Worm (Caenorhabditis elegans) whole organism, young adult: ENCODE data around the gene emb-9.

ENCODE experiments used
- B0035.1 ChIP-seq: sonication (generic microtip); optimal IDR thresholded peaks from 2 replicates; lab custom pipeline; 2016; ENCODE audit warnings: missing genetic modification characterization, mild to moderate bottlenecking, missing compliant biosample characterization, missing genotype, missing genetic modification reagents
- C17E4.6 ChIP-seq: fragments of 200-800 bp; sonication (Bioruptor generic); IDR thresholded peaks from 2 replicates; pipeline ENCODE4 v1.3.6; 2022; ENCODE audit warnings: missing genetic modification reagents, missing genetic modification characterization, missing compliant biosample characterization
- F39B2.1 ChIP-seq: fragments of 200-800 bp; sonication (Bioruptor generic); IDR thresholded peaks from 2 replicates; pipeline ENCODE4 v1.3.6; 2022; ENCODE audit warnings: missing genetic modification reagents, missing genetic modification characterization, missing compliant biosample characterization
- F49E8.2 ChIP-seq: sonication (generic microtip); optimal IDR thresholded peaks from 3 replicates; lab custom pipeline; 2017; ENCODE audit warnings: missing genetic modification characterization, mild to moderate bottlenecking, missing compliant biosample characterization, antibody characterized with exemption, moderate library complexity; ENCODE audit not compliant: insufficient read depth
- F52B5.7 ChIP-seq: sonication (generic microtip); optimal IDR thresholded peaks from 2 replicates; lab custom pipeline; 2016; ENCODE audit warnings: mild to moderate bottlenecking, missing genetic modification characterization, missing compliant biosample characterization
- F55B11.4 ChIP-seq: sonication (generic microtip); optimal IDR thresholded peaks from 2 replicates; lab custom pipeline; 2016; ENCODE audit warnings: missing compliant biosample characterization, missing genetic modification characterization, borderline replicate concordance; ENCODE audit not compliant: insufficient read depth
- Y79H2A.3 ChIP-seq: fragments of 200-800 bp; sonication (Bioruptor generic); conservative IDR thresholded peaks from 2 replicates; pipeline ENCODE4 v1.3.6; 2022; ENCODE audit warnings: missing genetic modification reagents, missing genetic modification characterization, missing compliant biosample characterization
- ama-1 ChIP-seq, 3 experiments: fragments of 150-350 bp in 1 of 3; sonication (generic microtip) in 2 of 3; optimal IDR thresholded peaks; 2 replicates each; lab custom pipeline; 2014 to 2018; ENCODE audit warnings: missing biosample characterization in 2 of 3, missing genetic modification characterization in 2 of 3, missing genetic modification reagents in 2 of 3
- aptf-3 ChIP-seq: fragments of 200-800 bp; sonication (Bioruptor generic); IDR thresholded peaks from 2 replicates; pipeline ENCODE4 v1.3.6; 2022; ENCODE audit warnings: missing genetic modification characterization, missing compliant biosample characterization
- attf-3 ChIP-seq: fragments of 200-800 bp; sonication (Bioruptor generic); conservative IDR thresholded peaks from 2 replicates; pipeline ENCODE4 v1.3.6; 2022; ENCODE audit warnings: missing genetic modification reagents, missing genetic modification characterization, missing compliant biosample characterization
- attf-5 ChIP-seq: fragments of 200-800 bp; sonication (Bioruptor generic); optimal IDR thresholded peaks from 2 replicates; lab custom pipeline; 2018; ENCODE audit warnings: mild to moderate bottlenecking, missing genetic modification characterization, missing compliant biosample characterization
- bed-2 ChIP-seq: fragments of 200-800 bp; sonication (Bioruptor generic); IDR thresholded peaks from 2 replicates; pipeline ENCODE4 v1.3.6; 2022; ENCODE audit warnings: missing genetic modification reagents, missing genetic modification characterization, missing compliant biosample characterization
- cebp-2 ChIP-seq: fragments of 200-800 bp; sonication (Bioruptor generic); IDR thresholded peaks from 2 replicates; pipeline ENCODE4 v1.3.6; 2022; ENCODE audit warnings: missing genetic modification characterization, missing compliant biosample characterization
- ceh-40 ChIP-seq: fragments of 200-800 bp; sonication (Bioruptor generic); IDR thresholded peaks from 2 replicates; pipeline ENCODE4 v1.3.6; 2022; ENCODE audit warnings: missing genetic modification characterization, missing compliant biosample characterization
- ceh-58 ChIP-seq: fragments of 200-800 bp; sonication (Bioruptor generic); IDR thresholded peaks from 2 replicates; pipeline ENCODE4 v1.3.6; 2022; ENCODE audit warnings: missing genetic modification characterization, missing compliant biosample characterization
- dpff-1 ChIP-seq: sonication (generic microtip); optimal IDR thresholded peaks from 2 replicates; lab custom pipeline; 2017; ENCODE audit warnings: mild to moderate bottlenecking, missing genetic modification characterization, missing compliant biosample characterization
- egl-18 ChIP-seq: fragments of 200-800 bp; sonication (Bioruptor generic); IDR thresholded peaks from 2 replicates; pipeline ENCODE4 v1.3.6; 2022; ENCODE audit warnings: missing genetic modification reagents, missing genetic modification characterization, missing compliant biosample characterization
- gei-17 ChIP-seq: fragments of 200-800 bp; sonication (Bioruptor generic); optimal IDR thresholded peaks from 2 replicates; lab custom pipeline; 2018; ENCODE audit warnings: mild to moderate bottlenecking, missing genetic modification characterization, missing compliant biosample characterization
- hlh-26 ChIP-seq: fragments of 200-800 bp; sonication (Bioruptor generic); conservative IDR thresholded peaks from 2 replicates; pipeline ENCODE4 v1.3.6; 2022; ENCODE audit warnings: missing genetic modification reagents, missing genetic modification characterization, missing compliant biosample characterization
- hmg-20 ChIP-seq: fragments of 200-800 bp; sonication (Bioruptor generic); IDR thresholded peaks from 2 replicates; pipeline ENCODE4 v1.3.6; 2022; ENCODE audit warnings: missing genetic modification reagents, missing genetic modification characterization, missing compliant biosample characterization
- lag-1 ChIP-seq: fragments of 200-800 bp; sonication (Bioruptor generic); IDR thresholded peaks from 2 replicates; pipeline ENCODE4 v1.3.6; 2022; ENCODE audit warnings: missing genetic modification reagents, missing genetic modification characterization, missing compliant biosample characterization
- let-607 ChIP-seq, 2 experiments: fragments of 200-800 bp in 1 of 2; sonication (Bioruptor generic) in 1 of 2; sonication (generic microtip) in 1 of 2; optimal IDR thresholded peaks; 2 replicates each; lab custom pipeline; 2016 to 2018; ENCODE audit warnings: mild to moderate bottlenecking in 2 of 2, missing compliant biosample characterization in 2 of 2, missing genetic modification characterization in 2 of 2, moderate library complexity in 2 of 2, missing genotype in 1 of 2
- lin-35 ChIP-seq, 3 experiments: fragments of 150-350 bp in 2 of 3; sonication (generic microtip) in 1 of 3; optimal IDR thresholded peaks; 2 replicates each; lab custom pipeline; 2014 to 2018; ENCODE audit warnings: missing biosample characterization in 3 of 3, missing genetic modification characterization in 3 of 3, missing genetic modification reagents in 3 of 3
- lin-40 ChIP-seq: sonication (generic microtip); optimal IDR thresholded peaks from 2 replicates; lab custom pipeline; 2016; ENCODE audit warnings: missing genetic modification characterization, mild to moderate bottlenecking, missing compliant biosample characterization, missing genotype, missing genetic modification reagents
- lsl-1 ChIP-seq: fragments of 200-800 bp; sonication (Bioruptor generic); optimal IDR thresholded peaks from 2 replicates; lab custom pipeline; 2018; ENCODE audit warnings: mild to moderate bottlenecking, missing genetic modification characterization, moderate library complexity, missing compliant biosample characterization
- madf-3 ChIP-seq: fragments of 200-800 bp; sonication (Bioruptor generic); IDR thresholded peaks from 2 replicates; pipeline ENCODE4 v1.3.6; 2022; ENCODE audit warnings: missing genetic modification reagents, missing genetic modification characterization, missing compliant biosample characterization
- madf-6 ChIP-seq: fragments of 200-800 bp; sonication (Bioruptor generic); IDR thresholded peaks from 2 replicates; pipeline ENCODE4 v1.3.6; 2022; ENCODE audit warnings: missing genetic modification reagents, missing genetic modification characterization, missing compliant biosample characterization
- madf-8 ChIP-seq: fragments of 200-800 bp; sonication (Bioruptor generic); conservative IDR thresholded peaks from 2 replicates; pipeline ENCODE4 v1.3.6; 2022; ENCODE audit warnings: missing genetic modification reagents, missing genetic modification characterization, missing compliant biosample characterization
- nhr-179 ChIP-seq: sonication (generic microtip); optimal IDR thresholded peaks from 2 replicates; lab custom pipeline; 2016; ENCODE audit warnings: mild to moderate bottlenecking, missing genetic modification characterization, missing compliant biosample characterization
- pbrm-1 ChIP-seq: fragments of 200-800 bp; sonication (Bioruptor generic); IDR thresholded peaks from 2 replicates; pipeline ENCODE4 v1.3.6; 2022; ENCODE audit warnings: missing genetic modification reagents, missing genetic modification characterization, missing compliant biosample characterization
- somi-1 ChIP-seq: fragments of 200-800 bp; sonication (Bioruptor generic); optimal IDR thresholded peaks from 2 replicates; lab custom pipeline; 2018; ENCODE audit warnings: mild to moderate bottlenecking, missing genetic modification characterization, missing compliant biosample characterization
- tbx-9 ChIP-seq: sonication (generic microtip); optimal IDR thresholded peaks from 2 replicates; lab custom pipeline; 2016; ENCODE audit warnings: borderline replicate concordance, missing genetic modification characterization, inconsistent platforms, missing compliant biosample characterization
- ztf-18 ChIP-seq: sonication (generic microtip); optimal IDR thresholded peaks from 2 replicates; lab custom pipeline; 2016; ENCODE audit warnings: missing genotype, mild to moderate bottlenecking, missing genetic modification characterization, missing compliant biosample characterization
- ztf-22 ChIP-seq: fragments of 200-800 bp; sonication (Bioruptor generic); optimal IDR thresholded peaks from 2 replicates; lab custom pipeline; 2018; ENCODE audit warnings: mild to moderate bottlenecking, missing genetic modification characterization, moderate library complexity, missing compliant biosample characterization
- ztf-3 ChIP-seq: fragments of 200-800 bp; sonication (Bioruptor generic); optimal IDR thresholded peaks from 2 replicates; lab custom pipeline; 2018; ENCODE audit warnings: mild to moderate bottlenecking, missing genetic modification characterization, missing compliant biosample characterization

emb-9 gene

DNA sequence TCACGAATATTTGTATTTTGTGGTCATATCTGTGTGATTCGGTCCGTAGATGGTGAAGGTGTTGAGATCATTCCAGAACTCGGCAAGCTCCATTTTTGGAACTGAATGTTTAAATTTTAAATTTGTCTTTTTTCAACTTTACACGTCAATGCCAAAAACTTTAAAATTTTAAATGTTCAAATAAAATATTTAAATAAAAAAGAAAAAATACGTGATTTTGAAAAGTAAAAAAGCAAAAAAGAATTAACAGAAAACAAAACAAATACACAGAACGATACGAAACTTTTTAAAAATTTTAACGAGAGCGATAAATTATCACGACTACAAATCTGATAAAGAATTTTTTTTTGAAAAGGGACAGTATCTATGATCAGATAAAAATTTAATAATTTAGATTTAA lies 10.1 kb downstream of the emb-9 start, which contains the start of gene elo-4:
TSS of gene elo-4 (minus strand) at position 101 of the 400 bp plus-strand sequence.
- TF ChIP-seq attf-5 (no peak), Y79H2A.3 (GFP tag; lab: Robert Waterston, UW) (no peak), madf-6 (no peak), F39B2.1 (no peak), madf-8 (GFP tag; lab: Robert Waterston, UW) (no peak), pbrm-1 (no peak), aptf-3 (GFP tag; lab: Robert Waterston, UW) (no peak), ceh-40 (no peak), attf-3 (GFP tag; lab: Robert Waterston, UW) (no peak), madf-3 (GFP tag; lab: Robert Waterston, UW) (no peak)

DNA sequence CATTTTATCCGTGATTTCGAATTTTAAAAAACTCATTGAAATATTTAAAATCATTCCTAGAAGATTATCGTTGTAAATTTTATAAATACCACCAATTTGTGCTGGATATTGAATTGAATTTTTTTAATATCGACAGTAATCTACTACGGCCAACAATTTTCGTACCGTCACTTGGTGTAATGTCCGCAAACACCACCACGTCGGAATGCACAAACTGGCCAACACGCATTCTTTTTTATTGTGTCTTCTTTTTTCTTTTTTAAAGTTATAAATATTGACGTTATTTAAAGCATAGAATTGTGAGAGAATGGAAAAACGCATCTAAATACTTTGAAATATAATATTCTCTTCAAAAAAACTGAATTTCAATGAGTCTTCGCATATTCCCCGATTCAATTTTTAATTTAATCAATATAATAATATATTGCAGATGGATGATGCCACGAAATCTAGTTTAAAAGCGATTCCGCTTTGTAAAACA lies 13.1 kb downstream of the emb-9 start, which contains the start of gene ufc-1:
TSS of gene ufc-1 (plus strand) at position 431 of the 481 bp plus-strand sequence.
- TF ChIP-seq lsl-1 (GFP tag; lab: Kevin White, UChicago) (peak; percentile 20), let-607 (tag; optimal IDR thresholded peaks at IDR 0.05; lab: Kevin White, UChicago) (peak; percentile 52 to 86), ztf-18 (tag; lab: Kevin White, UChicago) (no peak)
- TF ChIP-seq, all 124 proteins: peak for 2

DNA sequence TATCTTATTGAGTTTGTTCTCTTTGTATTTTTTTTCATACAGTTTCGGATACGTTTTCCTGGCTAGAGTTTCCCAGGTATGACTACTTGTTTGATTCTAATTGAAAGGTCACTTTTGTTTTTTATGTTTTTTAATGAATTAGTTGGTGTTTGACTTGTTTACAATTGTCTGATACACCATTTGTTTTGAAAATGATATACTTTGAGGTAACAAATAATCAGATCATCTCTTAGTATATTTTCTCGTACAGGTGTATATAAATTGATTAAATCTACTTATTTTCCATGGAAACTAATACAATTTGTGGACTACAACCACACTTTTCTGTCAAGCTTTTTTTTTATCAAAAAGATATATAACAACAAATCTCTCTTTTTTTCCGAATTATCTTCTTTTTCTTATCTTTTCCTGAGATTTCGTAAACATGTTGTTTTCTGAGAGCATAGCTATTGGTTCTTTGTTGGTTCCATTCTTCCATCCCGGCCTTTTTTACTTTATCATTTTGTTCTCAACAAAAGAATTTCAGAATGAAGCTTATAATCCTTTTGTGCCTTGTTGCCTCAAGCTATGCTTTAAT lies 14.4 kb downstream of the emb-9 start, which contains the start of gene ttr-5:
TSS of gene ttr-5 (plus strand) at position 527 of the 577 bp plus-strand sequence.
- TF ChIP-seq F55B11.4 (tag; lab: Kevin White, UChicago) (no peak), bed-2 (GFP tag; lab: Robert Waterston, UW) (no peak)
- TF ChIP-seq, all 124 proteins: peak for 0

DNA sequence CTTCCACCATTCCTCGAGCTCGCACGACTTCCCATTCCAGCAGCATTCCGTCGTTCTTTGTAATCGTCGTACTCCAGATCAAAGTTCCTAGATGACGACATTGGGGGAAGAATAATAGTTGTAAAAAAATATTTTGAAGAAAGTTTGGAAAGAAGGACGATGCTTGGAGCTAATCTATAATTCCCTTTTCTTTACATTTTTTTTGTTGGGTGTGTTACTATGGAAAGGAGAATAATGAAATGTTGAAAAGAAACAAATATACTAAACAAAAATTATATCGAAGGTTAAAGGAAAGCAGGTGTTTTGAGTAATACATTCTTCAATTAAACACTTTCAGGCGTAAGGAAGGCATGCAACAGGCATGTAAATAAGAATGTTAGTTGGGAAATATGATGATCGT lies 15.0 kb downstream of the emb-9 start, which contains the start of gene C40H1.3:
TSS of gene C40H1.3 (minus strand) at position 101 of the 400 bp plus-strand sequence.
- TF ChIP-seq ztf-3 (GFP tag; lab: Kevin White, UChicago) (no peak), lag-1 (GFP tag; lab: Robert Waterston, UW) (no peak), hlh-26 (GFP tag; lab: Robert Waterston, UW) (no peak), B0035.1 (tag; lab: Kevin White, UChicago) (no peak), lin-40 (tag; lab: Kevin White, UChicago) (no peak), F52B5.7 (tag; lab: Kevin White, UChicago) (no peak), Y79H2A.3 (GFP tag; lab: Robert Waterston, UW) (no peak), F39B2.1 (no peak), dpff-1 (no peak)

DNA sequence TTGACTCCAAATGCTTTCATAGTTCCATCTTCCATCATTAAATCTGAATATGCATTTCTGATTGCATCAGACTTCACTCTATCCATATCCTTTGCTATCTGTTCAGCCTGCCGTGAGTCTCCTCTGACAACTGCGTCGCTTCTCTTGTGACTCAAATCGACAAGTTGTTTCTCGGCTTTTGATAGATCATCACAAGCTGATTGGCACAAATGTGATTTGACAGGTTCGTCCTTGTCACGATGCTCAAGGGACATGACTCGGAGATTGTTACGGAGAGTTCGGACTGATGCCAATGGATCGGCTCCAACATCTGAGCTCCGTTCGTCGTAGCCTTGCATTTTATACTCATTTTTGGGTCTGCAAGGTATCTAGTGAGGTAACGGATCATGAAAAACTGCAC lies 15.5 kb downstream of the emb-9 start:
- TF ChIP-seq egl-18 (GFP tag; lab: Robert Waterston, UW) (no peak), pbrm-1 (no peak), ceh-58 (GFP tag; lab: Robert Waterston, UW) (no peak), lsl-1 (GFP tag; lab: Kevin White, UChicago) (no peak), tbx-9 (no peak), gei-17 (GFP tag; lab: Kevin White, UChicago) (no peak), ama-1 (optimal IDR thresholded peaks at IDR 0.05; lab: Kevin White, UChicago) (no peak), ama-1 (GFP tag; optimal IDR thresholded peaks at IDR 0.05; lab: Kevin White, UChicago) (no peak), C17E4.6 (GFP tag; lab: Robert Waterston, UW) (no peak), lin-40 (tag; lab: Kevin White, UChicago) (no peak), somi-1 (GFP tag; lab: Kevin White, UChicago) (no peak), hmg-20 (GFP tag; lab: Robert Waterston, UW) (no peak), F49E8.2 (tag; lab: Kevin White, UChicago) (no peak), lin-35 (GFP tag; optimal IDR thresholded peaks at IDR 0.05; lab: Kevin White, UChicago) (no peak), ztf-22 (GFP tag; lab: Kevin White, UChicago) (no peak), nhr-179 (no peak), cebp-2 (GFP tag; lab: Robert Waterston, UW) (no peak)
- TF ChIP-seq, all 124 proteins: peak for 0
